Worm (Caenorhabditis elegans): ENCODE measurements around the gene T05C1.2.

ce11 chrII:4433146-4433545 is 48.8 kb downstream of the T05C1.2 start, which contains the start of gene nhr-109:
- no peak for TF ChIP-seq hmg-4 (GFP tag; optimal IDR thresholded peaks at IDR 0.05)
- no peak for TF ChIP-seq ets-7 (tag; optimal IDR thresholded peaks at IDR 0.05)
- no peak for TF ChIP-seq flt-1 (GFP tag; IDR thresholded peaks at IDR 0.05)
- no peak for TF ChIP-seq hmbx-1 (tag; optimal IDR thresholded peaks at IDR 0.05)
- no peak for TF ChIP-seq ama-1 (optimal IDR thresholded peaks at IDR 0.05)
- no peak for TF ChIP-seq scrt-1 (GFP tag; IDR thresholded peaks at IDR 0.05)
- TF ChIP-seq pes-1 (GFP tag; IDR thresholded peaks at IDR 0.05): no peak
